Worm (Caenorhabditis elegans) whole organism, L2 larva: Measurements from ENCODE around the gene ddo-3.

Experiments
- alr-1 ChIP-seq: fragments of 150-350 bp; optimal IDR thresholded peaks from 2 replicates; lab custom pipeline; 2014; ENCODE audit warnings: missing biosample characterization, missing genetic modification characterization
- aly-2 ChIP-seq: fragments of 150-350 bp; optimal IDR thresholded peaks from 2 replicates; lab custom pipeline; 2014; ENCODE audit warnings: missing biosample characterization, missing genetic modification characterization
- lin-39 ChIP-seq: fragments of 150-350 bp; optimal IDR thresholded peaks from 2 replicates; lab custom pipeline; 2014; ENCODE audit warnings: missing biosample characterization, missing genetic modification reagents, missing genetic modification characterization
- mdl-1 ChIP-seq, 2 experiments: fragments of 150-350 bp in 1 of 2; sonication (generic microtip) in 1 of 2; optimal IDR thresholded peaks; 2 replicates each; lab custom pipeline; 2017; ENCODE audit warnings: missing biosample characterization in 2 of 2, missing genetic modification characterization in 2 of 2
- nhr-10 ChIP-seq: sonication (generic microtip); optimal IDR thresholded peaks from 2 replicates; lab custom pipeline; 2017; ENCODE audit warnings: missing biosample characterization, missing genetic modification characterization
- nhr-11 ChIP-seq: fragments of 150-350 bp; optimal IDR thresholded peaks from 2 replicates; lab custom pipeline; 2014; ENCODE audit warnings: missing biosample characterization, missing genetic modification characterization
- nhr-77 ChIP-seq: fragments of 150-350 bp; optimal IDR thresholded peaks from 2 replicates; lab custom pipeline; 2014; ENCODE audit warnings: missing biosample characterization, missing genetic modification characterization
- unc-62 ChIP-seq: fragments of 150-350 bp; optimal IDR thresholded peaks from 2 replicates; lab custom pipeline; 2014; ENCODE audit warnings: missing biosample characterization, missing genetic modification reagents, missing genetic modification characterization
- ztf-4 ChIP-seq: fragments of 150-350 bp; optimal IDR thresholded peaks from 2 replicates; lab custom pipeline; 2014; ENCODE audit warnings: missing biosample characterization, missing genetic modification characterization

ce11 chrIII:6607646-6608045 is 20.0 kb downstream of the ddo-3 start:
- no peak for TF ChIP-seq mdl-1 (tag; optimal IDR thresholded peaks at IDR 0.05; lab: Kevin White, UChicago)
- TF ChIP-seq nhr-11 (tag; lab: Kevin White, UChicago), result no peak
- no peak for TF ChIP-seq lin-39 (tag; lab: Kevin White, UChicago)
- TF ChIP-seq unc-62 (GFP tag; lab: Kevin White, UChicago), result no peak
- no peak for TF ChIP-seq alr-1 (tag; lab: Kevin White, UChicago)
- TF ChIP-seq ztf-4 (tag; lab: Kevin White, UChicago), result no peak
- TF ChIP-seq nhr-10, result no peak
- no peak for TF ChIP-seq aly-2 (tag; lab: Kevin White, UChicago)
- TF ChIP-seq nhr-77 (tag; lab: Kevin White, UChicago), result no peak
